Fruit fly (Drosophila melanogaster) whole organism, adult: ENCODE data around the gene CG31778.

Experiments used
- ovo ChIP-seq: fragments of 200-800 bp; sonication (Bioruptor generic); optimal IDR thresholded peaks from 2 replicates; lab custom pipeline; 2016; ENCODE audit warnings: missing biosample characterization, missing genetic modification characterization
- toe ChIP-seq: fragments of 200-800 bp; sonication (Bioruptor generic); optimal IDR thresholded peaks from 2 replicates; lab custom pipeline; 2016; ENCODE audit warnings: missing biosample characterization, missing genetic modification characterization

DNA sequence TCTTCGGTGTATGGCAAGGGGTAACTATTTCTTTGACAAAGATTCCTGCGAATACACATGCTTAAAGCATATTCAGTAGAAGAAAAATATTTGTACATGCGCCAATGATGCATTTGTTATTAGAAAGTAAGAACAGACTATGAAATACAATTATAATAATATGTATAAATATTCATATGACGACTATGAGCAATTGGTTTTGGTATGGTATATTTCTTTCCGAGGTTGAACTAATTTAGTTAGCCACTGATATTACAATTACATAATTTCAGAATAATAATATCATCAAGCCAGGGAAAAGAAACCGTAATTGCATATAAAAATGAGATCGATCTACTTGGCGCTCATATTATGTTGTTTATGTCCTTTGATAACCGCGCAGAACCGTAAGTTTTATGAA lies 3.8 kb downstream of the CG31778 start, which contains the start of gene CG43145:
- TF ChIP-seq ovo (no peak), toe (GFP tag; lab: Kevin White, UChicago) (no peak)
